Fruit fly (Drosophila melanogaster) whole organism, embryonic: ENCODE measurements around the gene CG43672.

ENCODE experiments used
- Ada2b ChIP-seq: fragments of 200-800 bp; sonication (Bioruptor generic); IDR thresholded peaks from 2 replicates; pipeline ENCODE4 v1.3.6; 2022; ENCODE audit warnings: missing biosample characterization, missing genetic modification characterization
- Adf1 ChIP-seq: fragments of 200-800 bp; sonication (Bioruptor generic); IDR thresholded peaks from 2 replicates; pipeline ENCODE4 v1.3.6; 2022; ENCODE audit warnings: missing biosample characterization, missing genetic modification characterization
- CG12391 ChIP-seq: fragments of 200-800 bp; sonication (Bioruptor generic); optimal IDR thresholded peaks from 3 replicates; lab custom pipeline; 2018; ENCODE audit warnings: missing biosample characterization, mild to moderate bottlenecking, missing genetic modification characterization, moderate library complexity
- CG15073 ChIP-seq: fragments of 200-800 bp; sonication (Bioruptor generic); optimal IDR thresholded peaks from 2 replicates; lab custom pipeline; 2016; ENCODE audit warnings: missing biosample characterization, missing genetic modification characterization
- CG18764 ChIP-seq: fragments of 200-800 bp; sonication (Bioruptor generic); optimal IDR thresholded peaks from 3 replicates; lab custom pipeline; 2016; ENCODE audit warnings: missing biosample characterization, missing genetic modification characterization
- CG2678 ChIP-seq: fragments of 200-800 bp; sonication (Bioruptor generic); optimal IDR thresholded peaks from 3 replicates; lab custom pipeline; 2019; ENCODE audit warnings: missing biosample characterization, mild to moderate bottlenecking, missing genetic modification characterization, moderate library complexity
- CG2889 ChIP-seq: fragments of 200-800 bp; sonication (Bioruptor generic); IDR thresholded peaks from 3 replicates; pipeline ENCODE4 v1.3.6; 2022; ENCODE audit warnings: missing biosample characterization, missing genetic modification characterization
- CG32767 ChIP-seq: fragments of 200-800 bp; sonication (Bioruptor generic); IDR thresholded peaks from 2 replicates; pipeline ENCODE4 v1.3.6; 2022; ENCODE audit warnings: missing biosample characterization, missing genetic modification characterization
- CG33213 ChIP-seq: fragments of 200-800 bp; sonication (Bioruptor generic); optimal IDR thresholded peaks from 3 replicates; lab custom pipeline; 2016; ENCODE audit warnings: missing biosample characterization, missing genetic modification characterization
- CG4404 ChIP-seq: fragments of 200-800 bp; sonication (Bioruptor generic); IDR thresholded peaks from 2 replicates; pipeline ENCODE4 v1.3.6; 2022; ENCODE audit warnings: missing biosample characterization, missing genetic modification characterization
- CG7372 ChIP-seq: fragments of 200-800 bp; sonication (Bioruptor generic); IDR thresholded peaks from 2 replicates; pipeline ENCODE4 v1.3.6; 2022; ENCODE audit warnings: missing biosample characterization, missing genetic modification characterization
- CG7556 ChIP-seq: fragments of 200-800 bp; sonication (Bioruptor generic); optimal IDR thresholded peaks from 2 replicates; lab custom pipeline; 2017; ENCODE audit warnings: missing biosample characterization, mild to moderate bottlenecking, missing genetic modification characterization
- CG7745 ChIP-seq: fragments of 200-800 bp; sonication (Bioruptor generic); optimal IDR thresholded peaks from 2 replicates; lab custom pipeline; 2018; ENCODE audit warnings: missing biosample characterization, mild to moderate bottlenecking, missing genetic modification characterization, moderate library complexity
- CG7786 ChIP-seq: fragments of 200-800 bp; sonication (Bioruptor generic); optimal IDR thresholded peaks from 2 replicates; lab custom pipeline; 2016; ENCODE audit warnings: missing biosample characterization, missing genetic modification characterization
- Dek ChIP-seq: fragments of 200-800 bp; sonication (Bioruptor generic); optimal IDR thresholded peaks from 3 replicates; lab custom pipeline; 2019; ENCODE audit warnings: missing biosample characterization, mild to moderate bottlenecking, missing genetic modification characterization, moderate library complexity
- Dll ChIP-seq: fragments of 200-800 bp; sonication (Bioruptor generic); IDR thresholded peaks from 4 replicates; pipeline ENCODE4 v1.3.6; 2022; ENCODE audit warnings: missing biosample characterization, missing genetic modification characterization; ENCODE audit not compliant: partially characterized antibody
- Dp ChIP-seq: fragments of 200-800 bp; sonication (Bioruptor generic); optimal IDR thresholded peaks from 2 replicates; lab custom pipeline; 2018; ENCODE audit warnings: missing biosample characterization, mild to moderate bottlenecking, missing genetic modification characterization, moderate library complexity
- Hmx ChIP-seq: fragments of 200-800 bp; sonication (Bioruptor generic); optimal IDR thresholded peaks from 2 replicates; lab custom pipeline; 2016; ENCODE audit warnings: missing biosample characterization, missing genetic modification characterization
- Mes4 ChIP-seq: fragments of 200-800 bp; sonication (Bioruptor generic); optimal IDR thresholded peaks from 2 replicates; lab custom pipeline; 2016; ENCODE audit warnings: missing biosample characterization, missing genetic modification characterization
- Scr ChIP-seq: fragments of 200-800 bp; sonication (Bioruptor generic); IDR thresholded peaks from 2 replicates; pipeline ENCODE4 v1.3.6; 2022; ENCODE audit warnings: missing biosample characterization, missing genetic modification characterization; ENCODE audit not compliant: partially characterized antibody
- Stat92E ChIP-seq, 3 experiments: fragments of >200 bp in 2 of 3; fragments of 200-800 bp in 1 of 3; sonication (Bioruptor generic) in 1 of 3; optimal IDR thresholded peaks; 2 replicates each; lab custom pipeline; 2017 to 2019; ENCODE audit warnings: missing biosample characterization in 3 of 3, missing genetic modification characterization in 3 of 3, mild to moderate bottlenecking in 1 of 3, moderate library complexity in 1 of 3
- Tbp ChIP-seq: fragments of >200 bp; optimal IDR thresholded peaks from 2 replicates; lab custom pipeline; 2018; ENCODE audit warnings: missing biosample characterization, missing genetic modification characterization
- Trl ChIP-seq, 3 experiments: fragments of >200 bp in 2 of 3; fragments of 200-800 bp in 1 of 3; sonication (Bioruptor generic) in 1 of 3; optimal IDR thresholded peaks; 2 replicates in 1 of 3; 3 replicates in 2 of 3; lab custom pipeline; 2016 to 2017; ENCODE audit warnings: missing biosample characterization in 1 of 3, missing genetic modification characterization in 1 of 3
- YL-1 ChIP-seq: fragments of 200-800 bp; sonication (Bioruptor generic); optimal IDR thresholded peaks from 3 replicates; lab custom pipeline; 2017; ENCODE audit warnings: missing biosample characterization, mild to moderate bottlenecking, missing genetic modification characterization
- ash1 ChIP-seq: fragments of 200-800 bp; sonication (Bioruptor generic); optimal IDR thresholded peaks from 2 replicates; lab custom pipeline; 2018; ENCODE audit warnings: missing biosample characterization, mild to moderate bottlenecking, missing genetic modification characterization
- bab2 ChIP-seq: fragments of 200-800 bp; sonication (Bioruptor generic); optimal IDR thresholded peaks from 2 replicates; lab custom pipeline; 2016; ENCODE audit warnings: missing biosample characterization, missing genetic modification characterization
- bigmax ChIP-seq: fragments of 200-800 bp; sonication (Bioruptor generic); optimal IDR thresholded peaks from 2 replicates; lab custom pipeline; 2018; ENCODE audit warnings: missing biosample characterization, mild to moderate bottlenecking, missing genetic modification characterization
- disco-r ChIP-seq: fragments of 200-800 bp; sonication (Bioruptor generic); optimal IDR thresholded peaks from 2 replicates; lab custom pipeline; 2016; ENCODE audit warnings: missing biosample characterization, missing genetic modification characterization
- dm ChIP-seq: fragments of 200-800 bp; sonication (Bioruptor generic); optimal IDR thresholded peaks from 3 replicates; lab custom pipeline; 2016; ENCODE audit warnings: missing biosample characterization, missing genetic modification characterization
- emc ChIP-seq: fragments of 200-800 bp; sonication (Bioruptor generic); optimal IDR thresholded peaks from 2 replicates; lab custom pipeline; 2016; ENCODE audit warnings: missing biosample characterization, missing genetic modification characterization
- ems ChIP-seq: fragments of 200-800 bp; sonication (Bioruptor generic); optimal IDR thresholded peaks from 3 replicates; lab custom pipeline; 2016; ENCODE audit warnings: missing biosample characterization, missing genetic modification characterization
- exex ChIP-seq: fragments of 200-800 bp; sonication (Bioruptor generic); optimal IDR thresholded peaks from 4 replicates; lab custom pipeline; 2018; ENCODE audit warnings: missing biosample characterization, mild to moderate bottlenecking, missing genetic modification characterization, moderate library complexity
- gt ChIP-seq: fragments of 200-800 bp; sonication (Bioruptor generic); IDR thresholded peaks from 2 replicates; pipeline ENCODE4 v1.3.6; 2022; ENCODE audit warnings: missing biosample characterization, missing genetic modification characterization
- hb ChIP-seq: fragments of 200-800 bp; sonication (Bioruptor generic); IDR thresholded peaks from 3 replicates; pipeline ENCODE4 v1.3.6; 2022; ENCODE audit warnings: missing biosample characterization, missing genetic modification characterization; ENCODE audit not compliant: partially characterized antibody
- p53 ChIP-seq: fragments of 200-800 bp; sonication (Bioruptor generic); optimal IDR thresholded peaks from 2 replicates; lab custom pipeline; 2016; ENCODE audit warnings: missing biosample characterization, missing genetic modification characterization
- pfk ChIP-seq: fragments of 200-800 bp; sonication (Bioruptor generic); optimal IDR thresholded peaks from 2 replicates; lab custom pipeline; 2018; ENCODE audit warnings: missing biosample characterization, mild to moderate bottlenecking, missing genetic modification characterization, moderate library complexity
- psq ChIP-seq: fragments of 200-800 bp; sonication (Bioruptor generic); optimal IDR thresholded peaks from 2 replicates; lab custom pipeline; 2017; ENCODE audit warnings: missing biosample characterization, missing genetic modification characterization
- pzg ChIP-seq: fragments of 200-800 bp; sonication (Bioruptor generic); optimal IDR thresholded peaks from 3 replicates; lab custom pipeline; 2018; ENCODE audit warnings: missing biosample characterization, mild to moderate bottlenecking, missing genetic modification characterization, moderate library complexity
- rib ChIP-seq: fragments of 200-800 bp; sonication (Bioruptor generic); IDR thresholded peaks from 2 replicates; pipeline ENCODE4 v1.3.6; 2022; ENCODE audit warnings: missing biosample characterization, missing genetic modification characterization
- ro ChIP-seq: fragments of 200-800 bp; sonication (Bioruptor generic); IDR thresholded peaks from 2 replicates; pipeline ENCODE4 v1.3.6; 2022; ENCODE audit warnings: missing biosample characterization, missing genetic modification characterization
- row ChIP-seq: fragments of 200-800 bp; sonication (Bioruptor generic); IDR thresholded peaks from 3 replicates; pipeline ENCODE4 v1.3.6; 2022; ENCODE audit warnings: missing biosample characterization, missing genetic modification characterization
- schlank ChIP-seq: fragments of 200-800 bp; sonication (Bioruptor generic); optimal IDR thresholded peaks from 2 replicates; lab custom pipeline; 2018; ENCODE audit warnings: missing biosample characterization, mild to moderate bottlenecking, missing genetic modification characterization
- slou ChIP-seq: fragments of 200-800 bp; sonication (Bioruptor generic); optimal IDR thresholded peaks from 3 replicates; lab custom pipeline; 2016; ENCODE audit warnings: missing biosample characterization, missing genetic modification characterization
- sqz ChIP-seq: fragments of 200-800 bp; sonication (Bioruptor generic); optimal IDR thresholded peaks from 3 replicates; lab custom pipeline; 2018; ENCODE audit warnings: missing biosample characterization, mild to moderate bottlenecking, missing genetic modification characterization
- tin ChIP-seq: fragments of 200-800 bp; sonication (Bioruptor generic); optimal IDR thresholded peaks from 3 replicates; lab custom pipeline; 2016; ENCODE audit warnings: missing biosample characterization, missing genetic modification characterization
- tll ChIP-seq, 2 experiments: fragments of 200-800 bp in 1 of 2; fragments of >200 bp in 1 of 2; sonication (Bioruptor generic) in 1 of 2; optimal IDR thresholded peaks; 2 replicates each; lab custom pipeline; 2017 to 2019; ENCODE audit warnings: missing biosample characterization in 2 of 2, missing genetic modification characterization in 2 of 2, mild to moderate bottlenecking in 1 of 2, moderate library complexity in 1 of 2
- tna ChIP-seq: fragments of 200-800 bp; sonication (Bioruptor generic); IDR thresholded peaks from 2 replicates; pipeline ENCODE4 v1.3.6; 2022; ENCODE audit warnings: missing biosample characterization, missing genetic modification characterization; ENCODE audit not compliant: partially characterized antibody
- trh ChIP-seq: fragments of 200-800 bp; sonication (Bioruptor generic); optimal IDR thresholded peaks from 2 replicates; lab custom pipeline; 2016; ENCODE audit warnings: missing biosample characterization, missing genetic modification characterization
- twi ChIP-seq: fragments of 200-800 bp; optimal IDR thresholded peaks from 2 replicates; lab custom pipeline; 2019; ENCODE audit warnings: missing biosample characterization, mild to moderate bottlenecking, missing genetic modification characterization, moderate library complexity
- vnd ChIP-seq: fragments of 200-800 bp; sonication (Bioruptor generic); IDR thresholded peaks from 3 replicates; pipeline ENCODE4 v1.3.6; 2022; ENCODE audit warnings: missing biosample characterization, missing genetic modification characterization; ENCODE audit not compliant: partially characterized antibody
- z ChIP-seq: fragments of 200-800 bp; sonication (Bioruptor generic); IDR thresholded peaks from 3 replicates; pipeline ENCODE4 v1.3.6; 2022; ENCODE audit warnings: missing biosample characterization, missing genetic modification characterization

Gene CG43672

DNA sequence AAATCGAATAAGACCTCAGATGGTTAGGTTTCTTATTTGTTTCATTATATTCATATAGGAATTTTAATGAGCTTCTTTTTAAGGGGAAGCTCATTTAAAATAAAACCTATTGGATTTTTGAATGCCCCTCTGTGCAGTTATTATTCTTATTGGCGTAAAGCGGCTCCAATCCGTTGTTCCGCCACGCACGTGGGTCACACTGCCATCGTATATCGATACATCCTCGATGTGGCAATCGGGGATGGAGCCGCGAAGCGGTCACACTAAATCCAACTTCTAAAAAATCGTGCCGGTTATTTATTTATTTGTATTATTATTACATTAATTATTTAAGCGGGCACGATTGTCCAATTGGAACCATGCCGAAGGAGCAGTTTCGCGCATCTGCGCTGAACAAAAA lies 10.0 kb upstream of the CG43672 start, which contains the start of gene Polr3A (continued):
- no peak for TF ChIP-seq ems (GFP tag; lab: Kevin White, UChicago)
- TF ChIP-seq CG2678 (tag; lab: Kevin White, UChicago), result no peak
- peak; percentile 63 for TF ChIP-seq pzg (GFP tag; lab: Kevin White, UChicago)
- no peak for TF ChIP-seq CG15073 (GFP tag; lab: Kevin White, UChicago)
- no peak for TF ChIP-seq bigmax (GFP tag; lab: Kevin White, UChicago)
- no peak for TF ChIP-seq sqz (GFP tag; lab: Kevin White, UChicago)
- no peak for TF ChIP-seq trh (GFP tag; lab: Kevin White, UChicago)
- TF ChIP-seq CG33213 (GFP tag; lab: Kevin White, UChicago), result no peak
- TF ChIP-seq Tbp (GFP tag; lab: Kevin White, UChicago), result no peak
- TF ChIP-seq Trl (optimal IDR thresholded peaks at IDR 0.05; lab: Kevin White, UChicago), result no peak
- TF ChIP-seq Trl (GFP tag; optimal IDR thresholded peaks at IDR 0.05; lab: Kevin White, UChicago), result no peak
- no peak for TF ChIP-seq emc (GFP tag; lab: Kevin White, UChicago)
- no peak for TF ChIP-seq CG18764 (GFP tag; lab: Kevin White, UChicago)
- no peak for TF ChIP-seq psq (GFP tag; lab: Kevin White, UChicago)
- no peak for TF ChIP-seq twi (tag; lab: Kevin White, UChicago)
- peak; percentile 65; the same call in 3 of the 4 replicates for TF ChIP-seq Dll (GFP tag; lab: Robert Waterston, UW)
- TF ChIP-seq Scr (GFP tag; lab: Robert Waterston, UW), result peak; percentile 62
- no peak for TF ChIP-seq z
- peak; percentile 27 for TF ChIP-seq dm (GFP tag; lab: Kevin White, UChicago)
- TF ChIP-seq YL-1 (GFP tag; lab: Kevin White, UChicago), result peak; percentile 5
- TF ChIP-seq slou (GFP tag; lab: Kevin White, UChicago), result no peak
- peak; percentile 65 for TF ChIP-seq Dp
- TF ChIP-seq pfk (GFP tag; lab: Kevin White, UChicago), result peak; percentile 82
- no peak for TF ChIP-seq Ada2b (GFP tag; lab: Robert Waterston, UW)
- no peak for TF ChIP-seq bab2
- TF ChIP-seq gt (GFP tag; lab: Robert Waterston, UW), result no peak
- 0 out of 3 replicates have a peak, but pooled peaks have one; percentile 25 for TF ChIP-seq vnd (GFP tag; lab: Robert Waterston, UW)
- TF ChIP-seq Stat92E (GFP tag; optimal IDR thresholded peaks at IDR 0.05; lab: Kevin White, UChicago), result no peak
- TF ChIP-seq Mes4 (GFP tag; lab: Kevin White, UChicago), result no peak
- no peak for TF ChIP-seq CG7745 (tag; lab: Kevin White, UChicago)
- TF ChIP-seq CG7786, result no peak
- TF ChIP-seq Adf1, result no peak
- no peak for TF ChIP-seq p53 (GFP tag; lab: Kevin White, UChicago)
- TF ChIP-seq CG2889, result no peak
- no peak for TF ChIP-seq disco-r (GFP tag; lab: Kevin White, UChicago)
- no peak for TF ChIP-seq rib
- no peak for TF ChIP-seq ash1
- no peak for TF ChIP-seq schlank (tag; lab: Kevin White, UChicago)
- no peak for TF ChIP-seq ro
- no peak for TF ChIP-seq CG32767 (GFP tag; lab: Robert Waterston, UW)
- TF ChIP-seq CG4404 (GFP tag; lab: Robert Waterston, UW), result no peak
- no peak for TF ChIP-seq CG12391 (tag; lab: Kevin White, UChicago)
- no peak for TF ChIP-seq tll (GFP tag; optimal IDR thresholded peaks at IDR 0.05; lab: Kevin White, UChicago)
- TF ChIP-seq tna (GFP tag; lab: Robert Waterston, UW), result 0 out of 2 replicates have a peak, but pooled peaks have one; percentile 39
- TF ChIP-seq Hmx, result no peak
- no peak for TF ChIP-seq tin (GFP tag; lab: Kevin White, UChicago)
- TF ChIP-seq CG7556, result no peak
- no peak for TF ChIP-seq hb (GFP tag; lab: Robert Waterston, UW)
- TF ChIP-seq CG7372 (GFP tag; lab: Robert Waterston, UW), result no peak
- peak; percentile 7; the same call in 1 of the 3 replicates for TF ChIP-seq row (GFP tag; lab: Robert Waterston, UW)
- no peak for TF ChIP-seq exex (tag; lab: Kevin White, UChicago)
- no peak for TF ChIP-seq Dek (tag; lab: Kevin White, UChicago)
